Worm (Caenorhabditis elegans) whole organism, young adult: Measurements from ENCODE around the gene col-20.
"Not testable (repeated sequence)": the region's sequence is repeated elsewhere in the genome, so short reads cannot be mapped to it uniquely, and the experiment has no call there.

Source experiments
- B0019.2 ChIP-seq: fragments of 200-800 bp; sonication (Bioruptor generic); conservative IDR thresholded peaks from 2 replicates; pipeline ENCODE4 v1.3.6; 2022; ENCODE audit warnings: missing genetic modification reagents, missing genetic modification characterization, missing compliant biosample characterization
- F10E7.11 ChIP-seq: sonication (generic microtip); optimal IDR thresholded peaks from 2 replicates; lab custom pipeline; 2017; ENCODE audit warnings: mild to moderate bottlenecking, missing genetic modification characterization, moderate library complexity, missing compliant biosample characterization
- F33H1.4 ChIP-seq: fragments of 200-800 bp; sonication (Bioruptor generic); IDR thresholded peaks from 2 replicates; pipeline ENCODE4 v1.3.6; 2022; ENCODE audit warnings: missing genetic modification reagents, missing genetic modification characterization, missing compliant biosample characterization
- F39B2.1 ChIP-seq: fragments of 200-800 bp; sonication (Bioruptor generic); IDR thresholded peaks from 2 replicates; pipeline ENCODE4 v1.3.6; 2022; ENCODE audit warnings: missing genetic modification reagents, missing genetic modification characterization, missing compliant biosample characterization
- F52B5.7 ChIP-seq: sonication (generic microtip); optimal IDR thresholded peaks from 2 replicates; lab custom pipeline; 2016; ENCODE audit warnings: mild to moderate bottlenecking, missing genetic modification characterization, missing compliant biosample characterization
- F55B11.4 ChIP-seq: sonication (generic microtip); optimal IDR thresholded peaks from 2 replicates; lab custom pipeline; 2016; ENCODE audit warnings: missing compliant biosample characterization, missing genetic modification characterization, borderline replicate concordance; ENCODE audit not compliant: insufficient read depth
- K12H6.12 ChIP-seq: fragments of 200-800 bp; sonication (Bioruptor generic); optimal IDR thresholded peaks from 2 replicates; lab custom pipeline; 2018; ENCODE audit warnings: mild to moderate bottlenecking, missing genetic modification characterization, missing compliant biosample characterization
- T26A5.8 ChIP-seq: sonication (generic microtip); optimal IDR thresholded peaks from 2 replicates; lab custom pipeline; 2016; ENCODE audit warnings: missing genetic modification characterization, missing compliant biosample characterization
- Y95B8A.8 ChIP-seq: fragments of 200-800 bp; sonication (Bioruptor generic); IDR thresholded peaks from 2 replicates; pipeline ENCODE4 v1.3.6; 2022; ENCODE audit warnings: missing genetic modification reagents, missing genetic modification characterization, missing compliant biosample characterization
- akir-1 ChIP-seq: fragments of 200-800 bp; sonication (Bioruptor generic); optimal IDR thresholded peaks from 2 replicates; lab custom pipeline; 2018; ENCODE audit warnings: mild to moderate bottlenecking, missing genetic modification characterization, moderate library complexity, missing compliant biosample characterization
- ama-1 ChIP-seq, 3 experiments: fragments of 150-350 bp in 1 of 3; sonication (generic microtip) in 2 of 3; optimal IDR thresholded peaks; 2 replicates each; lab custom pipeline; 2014 to 2018; ENCODE audit warnings: missing biosample characterization in 2 of 3, missing genetic modification characterization in 2 of 3, missing genetic modification reagents in 2 of 3
- aptf-3 ChIP-seq: fragments of 200-800 bp; sonication (Bioruptor generic); IDR thresholded peaks from 2 replicates; pipeline ENCODE4 v1.3.6; 2022; ENCODE audit warnings: missing genetic modification characterization, missing compliant biosample characterization
- attf-5 ChIP-seq: fragments of 200-800 bp; sonication (Bioruptor generic); optimal IDR thresholded peaks from 2 replicates; lab custom pipeline; 2018; ENCODE audit warnings: mild to moderate bottlenecking, missing genetic modification characterization, missing compliant biosample characterization
- cebp-2 ChIP-seq: fragments of 200-800 bp; sonication (Bioruptor generic); IDR thresholded peaks from 2 replicates; pipeline ENCODE4 v1.3.6; 2022; ENCODE audit warnings: missing genetic modification characterization, missing compliant biosample characterization
- ceh-100 ChIP-seq: fragments of 200-800 bp; sonication (Bioruptor generic); IDR thresholded peaks from 2 replicates; pipeline ENCODE4 v1.3.6; 2022; ENCODE audit warnings: missing genetic modification reagents, missing genetic modification characterization, missing compliant biosample characterization
- ceh-27 ChIP-seq: fragments of 200-800 bp; sonication (Bioruptor generic); optimal IDR thresholded peaks from 2 replicates; lab custom pipeline; 2018; ENCODE audit warnings: mild to moderate bottlenecking, missing genetic modification characterization, moderate library complexity, missing compliant biosample characterization
- dox-1 ChIP-seq: fragments of 200-800 bp; sonication (Bioruptor generic); IDR thresholded peaks from 2 replicates; pipeline ENCODE4 v1.3.6; 2022; ENCODE audit warnings: missing genetic modification reagents, missing genetic modification characterization, missing compliant biosample characterization
- dpl-1 ChIP-seq: fragments of 150-350 bp; optimal IDR thresholded peaks from 2 replicates; lab custom pipeline; 2014; ENCODE audit warnings: missing biosample characterization, missing genetic modification reagents, missing genetic modification characterization
- ekl-4 ChIP-seq: fragments of 200-800 bp; sonication (Bioruptor generic); IDR thresholded peaks from 2 replicates; pipeline ENCODE4 v1.3.6; 2022; ENCODE audit warnings: missing genetic modification reagents, missing genetic modification characterization, missing compliant biosample characterization
- ets-4 ChIP-seq: fragments of 200-800 bp; sonication (Bioruptor generic); optimal IDR thresholded peaks from 2 replicates; lab custom pipeline; 2018; ENCODE audit warnings: mild to moderate bottlenecking, missing genetic modification characterization, missing compliant biosample characterization
- gei-17 ChIP-seq: fragments of 200-800 bp; sonication (Bioruptor generic); optimal IDR thresholded peaks from 2 replicates; lab custom pipeline; 2018; ENCODE audit warnings: mild to moderate bottlenecking, missing genetic modification characterization, missing compliant biosample characterization
- hlh-26 ChIP-seq: fragments of 200-800 bp; sonication (Bioruptor generic); conservative IDR thresholded peaks from 2 replicates; pipeline ENCODE4 v1.3.6; 2022; ENCODE audit warnings: missing genetic modification reagents, missing genetic modification characterization, missing compliant biosample characterization
- hmg-20 ChIP-seq: fragments of 200-800 bp; sonication (Bioruptor generic); IDR thresholded peaks from 2 replicates; pipeline ENCODE4 v1.3.6; 2022; ENCODE audit warnings: missing genetic modification reagents, missing genetic modification characterization, missing compliant biosample characterization
- lin-26 ChIP-seq: fragments of 200-800 bp; sonication (Bioruptor generic); IDR thresholded peaks from 2 replicates; pipeline ENCODE4 v1.3.6; 2022; ENCODE audit warnings: missing genetic modification reagents, missing genetic modification characterization, missing compliant biosample characterization
- mel-28 ChIP-seq: sonication (generic microtip); optimal IDR thresholded peaks from 2 replicates; lab custom pipeline; 2016; ENCODE audit warnings: borderline replicate concordance, mild to moderate bottlenecking, missing genetic modification characterization, missing compliant biosample characterization
- nfya-2 ChIP-seq: fragments of 200-800 bp; sonication (Bioruptor generic); IDR thresholded peaks from 2 replicates; pipeline ENCODE4 v1.3.6; 2022; ENCODE audit warnings: missing genetic modification reagents, missing genetic modification characterization, missing compliant biosample characterization
- nfyb-1 ChIP-seq: fragments of 200-800 bp; sonication (Bioruptor generic); IDR thresholded peaks from 2 replicates; pipeline ENCODE4 v1.3.6; 2022; ENCODE audit warnings: missing genetic modification reagents, missing genetic modification characterization, missing compliant biosample characterization
- nhr-120 ChIP-seq: fragments of 200-800 bp; sonication (Bioruptor generic); IDR thresholded peaks from 2 replicates; pipeline ENCODE4 v1.3.6; 2022; ENCODE audit warnings: missing genetic modification characterization, missing compliant biosample characterization
- nhr-27 ChIP-seq: fragments of 200-800 bp; sonication (Bioruptor generic); optimal IDR thresholded peaks from 2 replicates; lab custom pipeline; 2018; ENCODE audit warnings: mild to moderate bottlenecking, missing genetic modification characterization, moderate library complexity, missing compliant biosample characterization
- nhr-80 ChIP-seq: sonication (generic microtip); optimal IDR thresholded peaks from 2 replicates; lab custom pipeline; 2016; ENCODE audit warnings: missing genetic modification characterization, missing compliant biosample characterization
- repo-1 ChIP-seq: sonication (generic microtip); optimal IDR thresholded peaks from 2 replicates; lab custom pipeline; 2017; ENCODE audit warnings: mild to moderate bottlenecking, missing genetic modification characterization, missing compliant biosample characterization
- rpc-1 ChIP-seq, 2 experiments: fragments of 150-350 bp in 1 of 2; sonication (generic microtip) in 1 of 2; optimal IDR thresholded peaks; 2 replicates each; lab custom pipeline; 2014 to 2018; ENCODE audit warnings: missing biosample characterization in 1 of 2, missing genetic modification characterization in 1 of 2, missing genetic modification reagents in 1 of 2, missing genotype in 1 of 2
- xnd-1 ChIP-seq: sonication (generic microtip); optimal IDR thresholded peaks from 2 replicates; lab custom pipeline; 2016; ENCODE audit warnings: missing genotype, missing genetic modification reagents, missing genetic modification characterization, missing compliant biosample characterization
- ztf-25 ChIP-seq: fragments of 200-800 bp; sonication (Bioruptor generic); IDR thresholded peaks from 2 replicates; pipeline ENCODE4 v1.3.6; 2022; ENCODE audit warnings: missing genetic modification reagents, missing genetic modification characterization, missing compliant biosample characterization
- ztf-26 ChIP-seq: sonication (generic microtip); optimal IDR thresholded peaks from 2 replicates; lab custom pipeline; 2017; ENCODE audit warnings: missing genetic modification characterization, missing compliant biosample characterization

col-20 gene

ce11 chrII:4870691-4871090, at the start of gene col-20:
Gene col-20 (minus strand): TSS chrII:4870791.
- TF ChIP-seq nhr-120 (GFP tag; lab: Robert Waterston, UW) (no peak), F10E7.11 (tag; lab: Kevin White, UChicago) (no peak), nfya-2 (no peak), ama-1 (optimal IDR thresholded peaks at IDR 0.05; lab: Kevin White, UChicago) (no peak), ama-1 (GFP tag; optimal IDR thresholded peaks at IDR 0.05; lab: Kevin White, UChicago) (no peak), nfyb-1 (GFP tag; lab: Robert Waterston, UW) (no peak), T26A5.8 (tag; lab: Kevin White, UChicago) (no peak), ekl-4 (GFP tag; lab: Robert Waterston, UW) (no peak), dox-1 (GFP tag; lab: Robert Waterston, UW) (no peak), cebp-2 (GFP tag; lab: Robert Waterston, UW) (no peak), F33H1.4 (GFP tag; lab: Robert Waterston, UW) (no peak), nhr-80 (tag; lab: Kevin White, UChicago) (no peak), lin-26 (no peak), ceh-100 (GFP tag; lab: Robert Waterston, UW) (no peak), ets-4 (GFP tag; lab: Kevin White, UChicago) (no peak), aptf-3 (GFP tag; lab: Robert Waterston, UW) (no peak), gei-17 (GFP tag; lab: Kevin White, UChicago) (no peak), ceh-27 (no peak), mel-28 (tag; lab: Kevin White, UChicago) (no peak)

DNA sequence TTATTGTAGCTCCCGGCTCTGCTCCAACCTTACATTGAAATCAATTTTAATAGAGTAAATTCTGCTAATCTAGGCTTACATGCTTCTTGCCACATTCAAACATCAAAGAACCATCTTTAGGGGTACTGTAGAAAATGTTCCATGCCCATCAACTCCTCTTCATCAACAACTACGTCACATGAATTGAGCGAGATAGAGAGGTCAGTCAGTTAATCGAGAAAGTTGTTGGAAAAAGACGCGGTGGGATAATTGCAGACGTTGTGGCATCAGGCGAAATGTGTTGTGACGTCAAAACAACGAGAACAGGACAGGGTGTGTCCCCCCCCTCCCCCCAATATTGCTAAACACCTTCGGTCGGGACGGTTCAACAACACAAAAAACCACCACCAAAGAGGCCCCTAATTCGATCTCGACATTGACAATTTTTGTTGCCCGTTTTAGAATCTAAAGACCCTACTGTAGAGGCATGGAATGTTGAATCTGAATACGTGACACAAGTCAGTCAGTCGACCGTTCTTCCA, 48.0 kb upstream of the col-20 start:
- no peak for TF ChIP-seq Y95B8A.8
- TF ChIP-seq dpl-1 (GFP tag; lab: Kevin White, UChicago) = no peak
- no peak for TF ChIP-seq F55B11.4 (tag; lab: Kevin White, UChicago)
- TF ChIP-seq ztf-26 (tag; lab: Kevin White, UChicago) = no peak
- no peak for TF ChIP-seq repo-1 (tag; lab: Kevin White, UChicago)
- TF ChIP-seq hmg-20 (GFP tag; lab: Robert Waterston, UW) = no peak
- TF ChIP-seq nfya-2 = no peak

DNA sequence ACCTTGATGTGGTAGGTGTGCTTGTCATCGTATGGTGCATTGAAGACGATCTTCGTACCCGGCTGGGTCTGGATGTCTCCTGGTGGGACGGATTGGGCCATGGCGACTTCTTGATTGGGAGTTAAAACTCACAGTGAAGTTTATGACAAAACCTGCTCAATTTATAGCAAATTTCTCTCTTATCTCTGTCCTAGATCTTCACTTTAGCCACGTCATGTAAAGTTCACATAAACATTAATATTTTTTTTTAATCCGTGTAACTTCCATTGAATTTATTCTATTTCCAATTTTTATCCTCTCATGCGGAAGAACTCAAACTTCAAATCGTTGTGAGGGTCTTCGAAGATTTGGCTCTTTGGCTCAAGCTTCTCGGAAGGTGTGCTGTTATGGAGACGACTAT, 45.9 kb upstream of the col-20 start, which contains the start of gene msp-31:
Gene msp-31 (minus strand): TSS at position 101 of the 400 bp plus-strand sequence.
- TF ChIP-seq nfya-2; B0019.2 (GFP tag; lab: Robert Waterston, UW); hlh-26: not testable (repeated sequence)

DNA sequence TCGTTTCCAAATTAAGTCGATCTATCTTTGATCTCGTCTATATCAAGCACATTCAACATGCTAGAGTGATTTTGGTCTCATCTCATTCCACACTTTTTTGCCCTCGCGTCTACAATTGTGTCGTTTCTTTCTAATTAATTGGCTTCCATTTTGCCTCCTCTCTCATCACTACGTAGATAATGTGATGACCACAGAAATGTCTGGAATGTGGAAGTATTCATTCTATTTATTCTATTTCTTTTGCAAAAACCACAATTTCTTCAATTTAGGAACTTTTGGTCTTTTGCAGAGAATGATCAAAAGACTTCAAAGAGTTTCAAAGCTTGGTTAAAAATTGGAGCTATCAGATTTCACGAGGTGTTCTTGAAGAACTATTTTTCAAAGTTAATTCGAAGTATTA, 45.0 kb upstream of the col-20 start:
- TF ChIP-seq ztf-25 (GFP tag; lab: Robert Waterston, UW) (no peak), F52B5.7 (tag; lab: Kevin White, UChicago) (no peak), rpc-1 (optimal IDR thresholded peaks at IDR 0.05; lab: Kevin White, UChicago) (no peak), rpc-1 (tag; optimal IDR thresholded peaks at IDR 0.05; lab: Kevin White, UChicago) (no peak), ets-4 (GFP tag; lab: Kevin White, UChicago) (no peak), cebp-2 (GFP tag; lab: Robert Waterston, UW) (no peak), nhr-27 (tag; lab: Kevin White, UChicago) (no peak), attf-5 (GFP tag; lab: Kevin White, UChicago) (no peak), xnd-1 (tag; lab: Kevin White, UChicago) (no peak), K12H6.12 (no peak), F39B2.1 (GFP tag; lab: Robert Waterston, UW) (no peak), akir-1 (GFP tag; lab: Kevin White, UChicago) (no peak)
